Fruit fly (Drosophila melanogaster) Kc167 (cell line): Measurements from ENCODE around the gene Chrac-16.
A peak's percentile ranks its signal among the peaks of the same experiment; 100 is the strongest.

Experiments
- Myc ChIP-seq: fragments of >200 bp; optimal IDR thresholded peaks from 2 replicates; lab custom pipeline; 2017; ENCODE audit warnings: missing external identifiers
- Sin3A ChIP-seq: fragments of >200 bp; optimal IDR thresholded peaks from 2 replicates; lab custom pipeline; 2018; ENCODE audit warnings: missing external identifiers
- h ChIP-seq: fragments of >200 bp; optimal IDR thresholded peaks from 3 replicates; lab custom pipeline; 2018; ENCODE audit warnings: missing external identifiers
- insv ChIP-seq: fragments of >200 bp; optimal IDR thresholded peaks from 3 replicates; lab custom pipeline; 2018; ENCODE audit warnings: missing external identifiers
- psq ChIP-seq: fragments of >200 bp; optimal IDR thresholded peaks from 2 replicates; lab custom pipeline; 2017; ENCODE audit warnings: missing external identifiers
- ttk ChIP-seq: sonication (Bioruptor generic); optimal IDR thresholded peaks from 2 replicates; lab custom pipeline; 2017; ENCODE audit warnings: missing external identifiers

Gene Chrac-16

dm6 chrX:12018440-12019101 is 810 bp upstream of the Chrac-16 start, which contains the start of gene Lsm12a:
Lsm12a (plus strand) TSS chrX:12018640.
- TF ChIP-seq ttk (lab: Kevin White, UChicago), result no peak
- no peak for TF ChIP-seq Sin3A (lab: Kevin White, UChicago)
- TF ChIP-seq psq, result no peak
- TF ChIP-seq Myc (lab: Kevin White, UChicago), result no peak
- TF ChIP-seq insv, result no peak
- no peak for TF ChIP-seq h (lab: Kevin White, UChicago)

dm6 chrX:12014800-12015389 is 2.9 kb downstream of the Chrac-16 start:
- TF ChIP-seq insv (no peak), Myc (lab: Kevin White, UChicago) (no peak), Sin3A (lab: Kevin White, UChicago) (no peak), ttk (lab: Kevin White, UChicago) (no peak), psq (no peak), h (lab: Kevin White, UChicago) (no peak)

dm6 chrX:12014131-12014530 is 3.6 kb downstream of the Chrac-16 start:
- no peak for TF ChIP-seq Myc (lab: Kevin White, UChicago)
- no peak for TF ChIP-seq insv
- no peak for TF ChIP-seq psq
- no peak for TF ChIP-seq h (lab: Kevin White, UChicago)

dm6 chrX:12013098-12013493 is 4.7 kb downstream of the Chrac-16 start:
- TF ChIP-seq ttk (lab: Kevin White, UChicago) (no peak), psq (no peak), insv (no peak), Myc (lab: Kevin White, UChicago) (no peak), Sin3A (lab: Kevin White, UChicago) (no peak), h (lab: Kevin White, UChicago) (no peak)

dm6 chrX:12012149-12013097 is 5.3 kb downstream of the Chrac-16 start, which contains the start of the genes CG1492 and regucalcin:
CG1492 (minus strand) TSS chrX:12012211.
regucalcin (plus strand) TSS chrX:12012377.
- TF ChIP-seq h (lab: Kevin White, UChicago) (no peak), psq (peak; percentile 41)

dm6 chrX:12007593-12007992 is 10.2 kb downstream of the Chrac-16 start:
- no peak for TF ChIP-seq insv
- TF ChIP-seq psq, result no peak
- TF ChIP-seq ttk (lab: Kevin White, UChicago), result no peak
- no peak for TF ChIP-seq Myc (lab: Kevin White, UChicago)
- TF ChIP-seq h (lab: Kevin White, UChicago), result no peak
- TF ChIP-seq Sin3A (lab: Kevin White, UChicago), result no peak

dm6 chrX:12006678-12007441 is 10.9 kb downstream of the Chrac-16 start, which contains the start of gene CG1806:
CG1806 (plus strand) TSS chrX:12007176.
- TF ChIP-seq ttk (lab: Kevin White, UChicago) (no peak), h (lab: Kevin White, UChicago) (no peak), insv (no peak), Sin3A (lab: Kevin White, UChicago) (no peak), Myc (lab: Kevin White, UChicago) (no peak), psq (no peak)

- TF ChIP-seq insv (no peak), h (lab: Kevin White, UChicago) (no peak), Sin3A (lab: Kevin White, UChicago) (no peak), ttk (lab: Kevin White, UChicago) (no peak), psq (no peak), Myc (lab: Kevin White, UChicago) (no peak)
Measured at dm6 chrX:12004395-12004768, 13.4 kb downstream of the Chrac-16 start.

- TF ChIP-seq h (lab: Kevin White, UChicago) (no peak), psq (no peak), ttk (lab: Kevin White, UChicago) (no peak), Myc (lab: Kevin White, UChicago) (no peak), Sin3A (lab: Kevin White, UChicago) (no peak), insv (no peak)
Measured at dm6 chrX:12003437-12004394, 14.0 kb downstream of the Chrac-16 start, which contains the start of gene fw. fw (minus strand) TSS chrX:12003914.

- TF ChIP-seq h (lab: Kevin White, UChicago) (no peak), Sin3A (lab: Kevin White, UChicago) (no peak), insv (no peak), Myc (lab: Kevin White, UChicago) (no peak), psq (no peak), ttk (lab: Kevin White, UChicago) (no peak)
Measured at dm6 chrX:12001005-12001404, 16.8 kb downstream of the Chrac-16 start.
